Fruit fly (Drosophila melanogaster) whole organism, embryonic: ENCODE measurements around the gene Arp3.

Source experiments
- Atf3 ChIP-seq: fragments of 200-800 bp; sonication (Bioruptor generic); optimal IDR thresholded peaks from 3 replicates; lab custom pipeline; 2016; ENCODE audit warnings: missing biosample characterization, missing genetic modification characterization
- CG10147 ChIP-seq: fragments of 200-800 bp; sonication (Bioruptor generic); optimal IDR thresholded peaks from 2 replicates; lab custom pipeline; 2019; ENCODE audit warnings: missing biosample characterization, mild to moderate bottlenecking, missing genetic modification characterization, moderate library complexity
- CG10462 ChIP-seq: fragments of 200-800 bp; sonication (Bioruptor generic); optimal IDR thresholded peaks from 2 replicates; lab custom pipeline; 2016; ENCODE audit warnings: missing biosample characterization, missing genetic modification characterization
- CG10654 ChIP-seq: fragments of 200-800 bp; sonication (Bioruptor generic); optimal IDR thresholded peaks from 2 replicates; lab custom pipeline; 2016; ENCODE audit warnings: missing biosample characterization, missing genetic modification characterization
- CG11456 ChIP-seq: fragments of 200-800 bp; sonication (Bioruptor generic); IDR thresholded peaks from 3 replicates; pipeline ENCODE4 v1.3.6; 2022; ENCODE audit warnings: missing biosample characterization, missing genetic modification characterization
- CG12391 ChIP-seq: fragments of 200-800 bp; sonication (Bioruptor generic); optimal IDR thresholded peaks from 3 replicates; lab custom pipeline; 2018; ENCODE audit warnings: missing biosample characterization, mild to moderate bottlenecking, missing genetic modification characterization, moderate library complexity
- CG15601 ChIP-seq: fragments of 200-800 bp; sonication (Bioruptor generic); optimal IDR thresholded peaks from 3 replicates; lab custom pipeline; 2019; ENCODE audit warnings: missing biosample characterization, mild to moderate bottlenecking, missing genetic modification characterization, moderate library complexity
- CG15696 ChIP-seq: fragments of 200-800 bp; sonication (Bioruptor generic); optimal IDR thresholded peaks from 2 replicates; lab custom pipeline; 2019; ENCODE audit warnings: missing biosample characterization, mild to moderate bottlenecking, missing genetic modification characterization, moderate library complexity
- CG1602 ChIP-seq: fragments of 200-800 bp; sonication (Bioruptor generic); optimal IDR thresholded peaks from 3 replicates; lab custom pipeline; 2016; ENCODE audit warnings: missing biosample characterization, missing genetic modification characterization
- CG1603 ChIP-seq: fragments of 200-800 bp; sonication (Bioruptor generic); optimal IDR thresholded peaks from 2 replicates; lab custom pipeline; 2019; ENCODE audit warnings: missing biosample characterization, mild to moderate bottlenecking, missing genetic modification characterization, moderate library complexity
- CG18262 ChIP-seq: fragments of 200-800 bp; optimal IDR thresholded peaks from 3 replicates; lab custom pipeline; 2019; ENCODE audit warnings: missing biosample characterization, mild to moderate bottlenecking, missing genetic modification characterization, moderate library complexity
- CG2712 ChIP-seq: fragments of 200-800 bp; optimal IDR thresholded peaks from 3 replicates; lab custom pipeline; 2019; ENCODE audit warnings: missing biosample characterization, mild to moderate bottlenecking, missing genetic modification characterization, moderate library complexity
- CG30020 ChIP-seq: fragments of 200-800 bp; optimal IDR thresholded peaks from 2 replicates; lab custom pipeline; 2019; ENCODE audit warnings: missing biosample characterization, mild to moderate bottlenecking, missing genetic modification characterization, moderate library complexity
- CG34422 ChIP-seq: fragments of 200-800 bp; sonication (Bioruptor generic); IDR thresholded peaks from 3 replicates; pipeline ENCODE4 v1.3.6; 2022; ENCODE audit warnings: missing biosample characterization, missing genetic modification characterization
- CG4730 ChIP-seq: fragments of 200-800 bp; sonication (Bioruptor generic); IDR thresholded peaks from 2 replicates; pipeline ENCODE4 v1.3.6; 2022; ENCODE audit warnings: missing biosample characterization, missing genetic modification characterization
- CG5953 ChIP-seq: fragments of 200-800 bp; sonication (Bioruptor generic); IDR thresholded peaks from 2 replicates; pipeline ENCODE4 v1.3.6; 2022; ENCODE audit warnings: missing biosample characterization, missing genetic modification characterization
- CG6654 ChIP-seq: fragments of 200-800 bp; sonication (Bioruptor generic); optimal IDR thresholded peaks from 2 replicates; lab custom pipeline; 2017; ENCODE audit warnings: missing biosample characterization, mild to moderate bottlenecking, missing genetic modification characterization
- CG7839 ChIP-seq: fragments of 200-800 bp; sonication (Bioruptor generic); optimal IDR thresholded peaks from 3 replicates; lab custom pipeline; 2018; ENCODE audit warnings: missing biosample characterization, mild to moderate bottlenecking, missing genetic modification characterization, moderate library complexity
- CG9817 ChIP-seq: fragments of 200-800 bp; sonication (Bioruptor generic); optimal IDR thresholded peaks from 2 replicates; lab custom pipeline; 2018; ENCODE audit warnings: missing biosample characterization, mild to moderate bottlenecking, missing genetic modification characterization, moderate library complexity
- CHES-1-like ChIP-seq: fragments of 200-800 bp; sonication (Bioruptor generic); optimal IDR thresholded peaks from 2 replicates; lab custom pipeline; 2016; ENCODE audit warnings: missing biosample characterization, missing genetic modification characterization
- E2f1 ChIP-seq: fragments of 200-800 bp; sonication (Bioruptor generic); IDR thresholded peaks from 2 replicates; pipeline ENCODE4 v1.3.6; 2022; ENCODE audit warnings: missing biosample characterization, missing genetic modification characterization
- ERR ChIP-seq: fragments of 200-800 bp; sonication (Bioruptor generic); optimal IDR thresholded peaks from 2 replicates; lab custom pipeline; 2016; ENCODE audit warnings: missing biosample characterization, missing genetic modification characterization
- Ets65A ChIP-seq: fragments of 200-800 bp; sonication (Bioruptor generic); peaks from one replicate; lab custom pipeline; 2016; ENCODE audit warnings: missing biosample characterization, missing genetic modification characterization
- HLH3B ChIP-seq: fragments of 200-800 bp; sonication (Bioruptor generic); IDR thresholded peaks from 2 replicates; pipeline ENCODE4 v1.3.6; 2022; ENCODE audit warnings: missing biosample characterization, missing genetic modification characterization
- HLH54F ChIP-seq: fragments of 200-800 bp; sonication (Bioruptor generic); optimal IDR thresholded peaks from 3 replicates; lab custom pipeline; 2016; ENCODE audit warnings: missing biosample characterization, missing genetic modification characterization
- Lhr ChIP-seq: fragments of 200-800 bp; sonication (Bioruptor generic); optimal IDR thresholded peaks from 3 replicates; lab custom pipeline; 2017; ENCODE audit warnings: mild to moderate bottlenecking, missing biosample characterization, missing genetic modification reagents, missing genetic modification characterization
- MESR4 ChIP-seq: fragments of 200-800 bp; sonication (Bioruptor generic); optimal IDR thresholded peaks from 2 replicates; lab custom pipeline; 2018; ENCODE audit warnings: missing biosample characterization, mild to moderate bottlenecking, missing genetic modification characterization, moderate library complexity
- NC2α ChIP-seq: fragments of 200-800 bp; sonication (Bioruptor generic); optimal IDR thresholded peaks from 2 replicates; lab custom pipeline; 2016; ENCODE audit warnings: missing biosample characterization, missing genetic modification characterization
- NK7.1 ChIP-seq: fragments of 200-800 bp; sonication (Bioruptor generic); optimal IDR thresholded peaks from 3 replicates; lab custom pipeline; 2016; ENCODE audit warnings: missing biosample characterization, missing genetic modification characterization
- Ptx1 ChIP-seq: fragments of 200-800 bp; sonication (Bioruptor generic); IDR thresholded peaks from 2 replicates; pipeline ENCODE4 v1.3.6; 2022; ENCODE audit warnings: missing biosample characterization, missing genetic modification characterization
- Rfx ChIP-seq: fragments of 200-800 bp; sonication (Bioruptor generic); IDR thresholded peaks from 2 replicates; pipeline ENCODE4 v1.3.6; 2022; ENCODE audit warnings: missing biosample characterization, missing genetic modification characterization
- YL-1 ChIP-seq: fragments of 200-800 bp; sonication (Bioruptor generic); optimal IDR thresholded peaks from 3 replicates; lab custom pipeline; 2017; ENCODE audit warnings: missing biosample characterization, mild to moderate bottlenecking, missing genetic modification characterization
- abd-A ChIP-seq: fragments of 200-800 bp; sonication (Bioruptor generic); optimal IDR thresholded peaks from 3 replicates; lab custom pipeline; 2019; ENCODE audit warnings: missing biosample characterization, mild to moderate bottlenecking, missing genetic modification characterization, moderate library complexity
- amos ChIP-seq: fragments of 200-800 bp; sonication (Bioruptor generic); IDR thresholded peaks from 2 replicates; pipeline ENCODE4 v1.3.6; 2022; ENCODE audit warnings: missing biosample characterization, missing genetic modification characterization; ENCODE audit not compliant: partially characterized antibody
- bab2 ChIP-seq: fragments of 200-800 bp; sonication (Bioruptor generic); optimal IDR thresholded peaks from 2 replicates; lab custom pipeline; 2016; ENCODE audit warnings: missing biosample characterization, missing genetic modification characterization
- croc ChIP-seq: fragments of 200-800 bp; sonication (Bioruptor generic); conservative IDR thresholded peaks from 3 replicates; pipeline ENCODE4 v1.3.6; 2022; ENCODE audit warnings: missing biosample characterization, missing genetic modification characterization
- da ChIP-seq: fragments of 200-800 bp; sonication (Bioruptor generic); optimal IDR thresholded peaks from 2 replicates; lab custom pipeline; 2016; ENCODE audit warnings: missing biosample characterization, missing genetic modification characterization
- dmrt11E ChIP-seq: fragments of 200-800 bp; sonication (Bioruptor generic); optimal IDR thresholded peaks from 3 replicates; lab custom pipeline; 2018; ENCODE audit warnings: missing biosample characterization, mild to moderate bottlenecking, missing genetic modification characterization, moderate library complexity
- en ChIP-seq: fragments of 200-800 bp; sonication (Bioruptor generic); optimal IDR thresholded peaks from 2 replicates; lab custom pipeline; 2016; ENCODE audit warnings: missing biosample characterization, missing genetic modification characterization
- ewg ChIP-seq: fragments of 200-800 bp; sonication (Bioruptor generic); optimal IDR thresholded peaks from 3 replicates; lab custom pipeline; 2017; ENCODE audit warnings: mild to moderate bottlenecking, missing biosample characterization, missing genetic modification reagents, missing genetic modification characterization
- fd3F ChIP-seq: fragments of 200-800 bp; sonication (Bioruptor generic); optimal IDR thresholded peaks from 2 replicates; lab custom pipeline; 2018; ENCODE audit warnings: missing biosample characterization, mild to moderate bottlenecking, missing genetic modification characterization, moderate library complexity
- h ChIP-seq: fragments of >200 bp; optimal IDR thresholded peaks from 2 replicates; lab custom pipeline; 2017
- ham ChIP-seq: fragments of 200-800 bp; sonication (Bioruptor generic); IDR thresholded peaks from 2 replicates; pipeline ENCODE4 v1.3.6; 2022; ENCODE audit warnings: missing biosample characterization, missing genetic modification characterization
- inv ChIP-seq: fragments of 200-800 bp; sonication (Bioruptor generic); IDR thresholded peaks from 2 replicates; pipeline ENCODE4 v1.3.6; 2022; ENCODE audit warnings: missing biosample characterization, missing genetic modification characterization; ENCODE audit not compliant: partially characterized antibody
- jumu ChIP-seq: fragments of 200-800 bp; sonication (Bioruptor generic); optimal IDR thresholded peaks from 3 replicates; lab custom pipeline; 2016; ENCODE audit warnings: missing biosample characterization, missing genetic modification characterization
- pnt ChIP-seq: fragments of 200-800 bp; sonication (Bioruptor generic); optimal IDR thresholded peaks from 3 replicates; lab custom pipeline; 2016; ENCODE audit warnings: missing biosample characterization, missing genetic modification characterization
- repo ChIP-seq: fragments of 200-800 bp; sonication (Bioruptor generic); optimal IDR thresholded peaks from 2 replicates; lab custom pipeline; 2016; ENCODE audit warnings: missing biosample characterization, missing genetic modification characterization
- scrt ChIP-seq: fragments of 200-800 bp; sonication (Bioruptor generic); optimal IDR thresholded peaks from 2 replicates; lab custom pipeline; 2018; ENCODE audit warnings: missing biosample characterization, mild to moderate bottlenecking, missing genetic modification characterization, moderate library complexity
- sima ChIP-seq: fragments of 200-800 bp; sonication (Bioruptor generic); optimal IDR thresholded peaks from 2 replicates; lab custom pipeline; 2016; ENCODE audit warnings: missing biosample characterization, missing genetic modification characterization
- trh ChIP-seq: fragments of 200-800 bp; sonication (Bioruptor generic); optimal IDR thresholded peaks from 2 replicates; lab custom pipeline; 2016; ENCODE audit warnings: missing biosample characterization, missing genetic modification characterization
- zfh1 ChIP-seq: fragments of 200-800 bp; sonication (Bioruptor generic); IDR thresholded peaks from 3 replicates; pipeline ENCODE4 v1.3.6; 2022; ENCODE audit warnings: missing biosample characterization, missing genetic modification characterization
- zfh2 ChIP-seq: fragments of 200-800 bp; sonication (Bioruptor generic); optimal IDR thresholded peaks from 2 replicates; lab custom pipeline; 2016; ENCODE audit warnings: missing biosample characterization, missing genetic modification characterization

The Arp3 gene

DNA sequence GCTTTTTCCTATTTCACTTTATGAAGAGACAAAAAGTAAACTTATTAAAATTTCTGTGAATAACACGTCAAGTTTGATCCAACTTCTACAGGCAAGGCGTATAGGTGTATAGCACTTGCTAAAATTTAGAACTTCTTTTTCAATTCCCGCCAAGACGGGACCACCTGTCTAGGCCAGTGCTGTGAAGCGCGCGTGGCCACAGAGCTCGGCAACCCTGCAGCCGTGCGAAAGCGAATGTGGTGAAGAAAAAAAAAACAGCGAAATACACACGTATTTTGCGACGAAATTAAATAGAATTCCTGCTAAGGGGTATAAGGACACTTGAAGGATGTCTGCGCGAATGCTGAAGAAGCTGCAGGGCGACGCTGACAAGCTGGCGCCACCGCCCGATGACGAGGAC is 5.5 kb downstream of the Arp3 start, which contains the start of gene Nulp1 (continued):
- TF ChIP-seq amos (GFP tag; lab: Robert Waterston, UW) (peak; percentile 16; the same call in 1 of the 2 replicates), da (GFP tag; lab: Kevin White, UChicago) (peak; percentile 57), Rfx (peak; percentile 69), CG4730 (GFP tag; lab: Robert Waterston, UW) (no peak), scrt (GFP tag; lab: Kevin White, UChicago) (no peak), ERR (GFP tag; lab: Kevin White, UChicago) (no peak), bab2 (GFP tag; lab: Kevin White, UChicago) (peak; percentile 5), ham (no peak), CG12391 (tag; lab: Kevin White, UChicago) (no peak), en (GFP tag; lab: Kevin White, UChicago) (no peak), dmrt11E (no peak), CG9817 (tag; lab: Kevin White, UChicago) (peak; percentile 10), CG15696 (no peak), fd3F (GFP tag; lab: Kevin White, UChicago) (no peak), CG18262 (tag; lab: Kevin White, UChicago) (no peak), zfh2 (GFP tag; lab: Kevin White, UChicago) (peak; percentile 18), CG10462 (GFP tag; lab: Kevin White, UChicago) (no peak), CG15601 (tag; lab: Kevin White, UChicago) (no peak), NK7.1 (GFP tag; lab: Kevin White, UChicago) (no peak), trh (no peak), CG2712 (tag; lab: Kevin White, UChicago) (no peak), HLH54F (GFP tag; lab: Kevin White, UChicago) (peak; percentile 55), HLH3B (GFP tag; lab: Robert Waterston, UW) (no peak), NC2α (GFP tag; lab: Kevin White, UChicago) (no peak), CG30020 (tag; lab: Kevin White, UChicago) (no peak), h (lab: Kevin White, UChicago) (no peak), CG7839 (tag; lab: Kevin White, UChicago) (no peak), MESR4 (GFP tag; lab: Kevin White, UChicago) (peak; percentile 60), Atf3 (GFP tag; lab: Kevin White, UChicago) (no peak), CG10654 (GFP tag; lab: Kevin White, UChicago) (no peak), sima (GFP tag; lab: Kevin White, UChicago) (no peak), CHES-1-like (GFP tag; lab: Kevin White, UChicago) (peak; percentile 52), E2f1 (GFP tag; lab: Robert Waterston, UW) (0 out of 2 replicates have a peak, but pooled peaks have one; percentile 20), abd-A (tag; lab: Kevin White, UChicago) (no peak), CG6654 (no peak), jumu (peak; percentile 10), CG10147 (GFP tag; lab: Kevin White, UChicago) (no peak), inv (GFP tag; lab: Robert Waterston, UW) (no peak), YL-1 (peak; percentile 48), CG34422 (GFP tag; lab: Robert Waterston, UW) (no peak), Ptx1 (GFP tag; lab: Robert Waterston, UW) (no peak), repo (no peak), CG11456 (GFP tag; lab: Robert Waterston, UW) (peak; percentile 7; the same call in 2 of the 3 replicates), Ets65A (GFP tag; lab: Kevin White, UChicago) (peak; percentile 94), Lhr (GFP tag; lab: Kevin White, UChicago) (peak; percentile 11), croc (GFP tag; lab: Robert Waterston, UW) (no peak), ewg (GFP tag; lab: Kevin White, UChicago) (no peak), zfh1 (0 out of 3 replicates have a peak, but pooled peaks have one; percentile 20), CG1603 (tag; lab: Kevin White, UChicago) (peak; percentile 58), CG5953 (GFP tag; lab: Robert Waterston, UW) (no peak), pnt (GFP tag; lab: Kevin White, UChicago) (no peak), CG1602 (GFP tag; lab: Kevin White, UChicago) (no peak)
